Worm (Caenorhabditis elegans): ENCODE data around the gene F09E5.7.
A peak's percentile ranks its signal among the peaks of the same experiment; 100 is the strongest.
"Not testable (repeated sequence)": the region's sequence is repeated elsewhere in the genome, so short reads cannot be mapped to it uniquely, and the experiment has no call there.

Gene F09E5.7

ce11 chrII:5341573-5341972 is 10.3 kb upstream of the F09E5.7 start:
- TF ChIP-seq elt-1 (tag; optimal IDR thresholded peaks at IDR 0.05; ENCODE audit: borderline replicate concordance, insufficient read depth) (no peak), nhr-237 (tag; optimal IDR thresholded peaks at IDR 0.05) (no peak), ceh-83 (GFP tag; optimal IDR thresholded peaks at IDR 0.05) (no peak), unc-39 (tag; optimal IDR thresholded peaks at IDR 0.05) (no peak), ces-1 (GFP tag; optimal IDR thresholded peaks at IDR 0.05) (no peak), cnd-1 (tag; optimal IDR thresholded peaks at IDR 0.05) (no peak), pha-4 (tag; optimal IDR thresholded peaks at IDR 0.05) (no peak), ceh-43 (GFP tag; optimal IDR thresholded peaks at IDR 0.05) (no peak), flh-1 (GFP tag; optimal IDR thresholded peaks at IDR 0.05) (no peak), nhr-2 (tag; optimal IDR thresholded peaks at IDR 0.05) (no peak), lsy-2 (tag; optimal IDR thresholded peaks at IDR 0.05) (no peak), mab-5 (tag; optimal IDR thresholded peaks at IDR 0.05) (no peak), zip-8 (tag; optimal IDR thresholded peaks at IDR 0.05) (no peak), nhr-28 (tag; optimal IDR thresholded peaks at IDR 0.05) (no peak), ceh-39 (tag; optimal IDR thresholded peaks at IDR 0.05) (no peak), mep-1 (tag; optimal IDR thresholded peaks at IDR 0.05) (no peak), M03D4.4 (tag; optimal IDR thresholded peaks at IDR 0.05) (no peak), bed-3 (GFP tag; optimal IDR thresholded peaks at IDR 0.05) (no peak), drap-1 (GFP tag; optimal IDR thresholded peaks at IDR 0.05) (no peak)

- TF ChIP-seq blmp-1 (tag; optimal IDR thresholded peaks at IDR 0.05) (no peak), sem-2 (GFP tag; optimal IDR thresholded peaks at IDR 0.05) (no peak), nhr-76 (tag; optimal IDR thresholded peaks at IDR 0.05) (no peak), mab-5 (tag; optimal IDR thresholded peaks at IDR 0.05) (no peak), elt-3 (tag; optimal IDR thresholded peaks at IDR 0.05) (no peak), mep-1 (tag; optimal IDR thresholded peaks at IDR 0.05) (no peak)
Measured at ce11 chrII:5342412-5342811, 9.5 kb upstream of the F09E5.7 start.

ce11 chrII:5344775-5345174 is 7.1 kb upstream of the F09E5.7 start, which contains the start of gene F09E5.14:
Gene F09E5.14, minus strand, starts transcription at chrII:5344875.
- TF ChIP-seq tbx-8 (GFP tag; optimal IDR thresholded peaks at IDR 0.05) (no peak), ceh-43 (GFP tag; optimal IDR thresholded peaks at IDR 0.05) (no peak), sptf-1 (tag; optimal IDR thresholded peaks at IDR 0.05) (no peak), pha-4 (tag; optimal IDR thresholded peaks at IDR 0.05) (no peak), mab-5 (tag; optimal IDR thresholded peaks at IDR 0.05) (no peak), nhr-237 (tag; optimal IDR thresholded peaks at IDR 0.05) (no peak)

ce11 chrII:5346350-5346749 is 5.5 kb upstream of the F09E5.7 start:
- TF ChIP-seq lin-13 (tag; optimal IDR thresholded peaks at IDR 0.05) = peak; percentile 44
- peak; percentile 21 for TF ChIP-seq unc-120 (tag; optimal IDR thresholded peaks at IDR 0.05; ENCODE audit: poor library complexity, severe bottlenecking)
- peak; percentile 73 for TF ChIP-seq ces-1 (GFP tag; optimal IDR thresholded peaks at IDR 0.05)
- TF ChIP-seq pha-4 (tag; optimal IDR thresholded peaks at IDR 0.05) = peak; percentile 50
- TF ChIP-seq lsy-2 (tag; optimal IDR thresholded peaks at IDR 0.05) = peak; percentile 29
- TF ChIP-seq hlh-1 (tag; optimal IDR thresholded peaks at IDR 0.05) = peak; percentile 33
- peak; percentile 17 for TF ChIP-seq nhr-237 (tag; optimal IDR thresholded peaks at IDR 0.05)
- peak; percentile 53 for TF ChIP-seq mep-1 (tag; optimal IDR thresholded peaks at IDR 0.05)

- not testable (repeated sequence) for TF ChIP-seq unc-39 (tag; optimal IDR thresholded peaks at IDR 0.05); ceh-39 (tag; optimal IDR thresholded peaks at IDR 0.05); ceh-83 (GFP tag; optimal IDR thresholded peaks at IDR 0.05)
Measured at ce11 chrII:5350357-5350756, 1.5 kb upstream of the F09E5.7 start, which contains the start of gene F09E5.8. Gene F09E5.8, plus strand, starts transcription at chrII:5350669.

ce11 chrII:5353642-5354041 is 1.7 kb downstream of the F09E5.7 start:
- TF ChIP-seq ceh-83 (GFP tag; optimal IDR thresholded peaks at IDR 0.05) = no peak
- no peak for TF ChIP-seq elt-3 (tag; optimal IDR thresholded peaks at IDR 0.05)
- no peak for TF ChIP-seq lin-13 (tag; optimal IDR thresholded peaks at IDR 0.05)
- no peak for TF ChIP-seq nhr-2 (tag; optimal IDR thresholded peaks at IDR 0.05)
- TF ChIP-seq ztf-11 (tag; optimal IDR thresholded peaks at IDR 0.05) = no peak
- no peak for TF ChIP-seq sptf-1 (tag; optimal IDR thresholded peaks at IDR 0.05)
- TF ChIP-seq ham-2 (GFP tag; optimal IDR thresholded peaks at IDR 0.05) = no peak
- no peak for TF ChIP-seq tbx-8 (GFP tag; optimal IDR thresholded peaks at IDR 0.05)
- no peak for TF ChIP-seq mab-5 (tag; optimal IDR thresholded peaks at IDR 0.05)
